Fruit fly (Drosophila melanogaster): ENCODE data around the gene CG14535.

DNA sequence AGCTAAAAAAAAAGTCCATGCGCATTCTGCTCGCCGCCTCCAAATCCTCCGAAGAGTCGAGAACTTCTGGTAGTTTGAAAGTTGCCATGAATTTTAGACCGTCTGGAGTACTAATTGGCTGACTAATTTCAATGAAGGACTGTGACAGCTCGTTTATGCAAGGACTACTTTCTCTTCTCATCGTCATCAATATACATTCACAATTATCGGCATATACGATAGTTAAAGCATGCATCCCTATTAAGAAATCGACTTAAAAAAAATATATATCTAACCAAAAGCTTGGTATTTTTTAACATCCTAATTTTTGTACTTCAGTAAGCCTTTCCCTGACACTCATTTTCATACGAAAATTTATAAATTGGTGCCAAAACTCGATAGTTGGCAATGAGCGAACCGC lies 15.1 kb downstream of the CG14535 start, which contains the start of gene CG14537:
- TF ChIP-seq CG8478 (optimal IDR thresholded peaks at IDR 0.05) (no peak), CTCF (optimal IDR thresholded peaks at IDR 0.05) (no peak)
